Worm (Caenorhabditis elegans): ENCODE results near the gene F26G5.1.

F26G5.1 gene

ce11 chrV:4977539-4977938, 2.3 kb downstream of the F26G5.1 start:
- TF ChIP-seq unc-42 (tag; optimal IDR thresholded peaks at IDR 0.05): no peak
- TF ChIP-seq nhr-232 (tag; optimal IDR thresholded peaks at IDR 0.05): no peak
- TF ChIP-seq madf-2 (tag; optimal IDR thresholded peaks at IDR 0.05): no peak
- TF ChIP-seq eyg-1 (tag; optimal IDR thresholded peaks at IDR 0.05): no peak
- no peak for TF ChIP-seq mec-3 (tag; optimal IDR thresholded peaks at IDR 0.05; ENCODE audit: borderline replicate concordance)
- no peak for TF ChIP-seq sox-4 (tag; optimal IDR thresholded peaks at IDR 0.05)
- no peak for TF ChIP-seq syd-9 (tag; optimal IDR thresholded peaks at IDR 0.05)
- no peak for TF ChIP-seq unc-55 (GFP tag; optimal IDR thresholded peaks at IDR 0.05)
- TF ChIP-seq ttx-3 (tag; optimal IDR thresholded peaks at IDR 0.05): no peak
- no peak for TF ChIP-seq K02D7.2 (tag; optimal IDR thresholded peaks at IDR 0.05)
- no peak for TF ChIP-seq ets-4 (tag; optimal IDR thresholded peaks at IDR 0.05)
- no peak for TF ChIP-seq elt-4 (tag; optimal IDR thresholded peaks at IDR 0.05)
- TF ChIP-seq sox-2 (GFP tag; IDR thresholded peaks at IDR 0.05): no peak
- TF ChIP-seq C08G9.2 (tag; optimal IDR thresholded peaks at IDR 0.05): no peak
- TF ChIP-seq hlh-13 (GFP tag; optimal IDR thresholded peaks at IDR 0.05): no peak
- no peak for TF ChIP-seq hlh-15 (tag; optimal IDR thresholded peaks at IDR 0.05)
- no peak for TF ChIP-seq dmd-4 (tag; optimal IDR thresholded peaks at IDR 0.05; ENCODE audit: borderline replicate concordance)

ce11 chrV:4979060-4979459, 3.8 kb downstream of the F26G5.1 start, which contains the start of gene srsx-11:
srsx-11 (minus strand) TSS chrV:4979160.
- no peak for TF ChIP-seq syd-9 (tag; optimal IDR thresholded peaks at IDR 0.05)
- no peak for TF ChIP-seq unc-3 (GFP tag; conservative IDR thresholded peaks at IDR 0.05)
- no peak for TF ChIP-seq unc-3 (tag; optimal IDR thresholded peaks at IDR 0.05)
- TF ChIP-seq sdc-2 (tag; optimal IDR thresholded peaks at IDR 0.05): no peak
- TF ChIP-seq hlh-13 (GFP tag; optimal IDR thresholded peaks at IDR 0.05): no peak
- no peak for TF ChIP-seq pros-1 (tag; optimal IDR thresholded peaks at IDR 0.05)
- no peak for TF ChIP-seq che-1 (tag; optimal IDR thresholded peaks at IDR 0.05)
- TF ChIP-seq unc-42 (tag; optimal IDR thresholded peaks at IDR 0.05): no peak
- TF ChIP-seq Y22D7AL.16 (tag; optimal IDR thresholded peaks at IDR 0.05): no peak
- no peak for TF ChIP-seq K09A11.1 (tag; optimal IDR thresholded peaks at IDR 0.05; ENCODE audit: insufficient read depth)
- no peak for TF ChIP-seq nfya-1 (tag; optimal IDR thresholded peaks at IDR 0.05)
- TF ChIP-seq ceh-19 (GFP tag; optimal IDR thresholded peaks at IDR 0.05): no peak
- no peak for TF ChIP-seq eyg-1 (tag; optimal IDR thresholded peaks at IDR 0.05)
- TF ChIP-seq nhr-232 (tag; optimal IDR thresholded peaks at IDR 0.05): no peak

- TF ChIP-seq fax-1 (tag; optimal IDR thresholded peaks at IDR 0.05) (no peak), fkh-6 (tag; optimal IDR thresholded peaks at IDR 0.05) (no peak), syd-9 (tag; optimal IDR thresholded peaks at IDR 0.05) (no peak), madf-2 (tag; optimal IDR thresholded peaks at IDR 0.05) (no peak), odd-2 (tag; optimal IDR thresholded peaks at IDR 0.05) (no peak), gmeb-2 (tag; optimal IDR thresholded peaks at IDR 0.05) (no peak), K02D7.2 (tag; optimal IDR thresholded peaks at IDR 0.05) (no peak), elt-4 (tag; optimal IDR thresholded peaks at IDR 0.05) (no peak), fkh-10 (GFP tag; optimal IDR thresholded peaks at IDR 0.05) (no peak), F13H6.1 (tag; optimal IDR thresholded peaks at IDR 0.05) (no peak), ceh-6 (GFP tag; optimal IDR thresholded peaks at IDR 0.05) (no peak), che-1 (tag; optimal IDR thresholded peaks at IDR 0.05) (no peak), nfya-1 (tag; optimal IDR thresholded peaks at IDR 0.05) (no peak), pax-1 (tag; optimal IDR thresholded peaks at IDR 0.05) (no peak), dmd-4 (tag; optimal IDR thresholded peaks at IDR 0.05; ENCODE audit: borderline replicate concordance) (no peak), hlh-15 (tag; optimal IDR thresholded peaks at IDR 0.05) (no peak), ceh-30 (tag; optimal IDR thresholded peaks at IDR 0.05) (no peak)
Measured at ce11 chrV:4980094-4980493, 4.8 kb downstream of the F26G5.1 start.

ce11 chrV:4980873-4981272, 5.6 kb downstream of the F26G5.1 start, which contains the start of gene srsx-12:
srsx-12 (minus strand) TSS chrV:4980973.
- no peak for TF ChIP-seq elt-4 (tag; optimal IDR thresholded peaks at IDR 0.05)
- TF ChIP-seq K09A11.1 (tag; optimal IDR thresholded peaks at IDR 0.05; ENCODE audit: insufficient read depth): no peak
- no peak for TF ChIP-seq ceh-2 (tag; optimal IDR thresholded peaks at IDR 0.05)
- no peak for TF ChIP-seq pat-9 (tag; optimal IDR thresholded peaks at IDR 0.05)
- no peak for TF ChIP-seq pqm-1 (tag; optimal IDR thresholded peaks at IDR 0.05)
- TF ChIP-seq ttx-3 (tag; optimal IDR thresholded peaks at IDR 0.05): no peak
- TF ChIP-seq sdc-2 (tag; optimal IDR thresholded peaks at IDR 0.05): no peak
- TF ChIP-seq fkh-10 (GFP tag; optimal IDR thresholded peaks at IDR 0.05): no peak
- no peak for TF ChIP-seq nfya-1 (tag; optimal IDR thresholded peaks at IDR 0.05)
- no peak for TF ChIP-seq ztf-16 (tag; optimal IDR thresholded peaks at IDR 0.05)
- no peak for TF ChIP-seq ceh-30 (tag; optimal IDR thresholded peaks at IDR 0.05)
- no peak for TF ChIP-seq ceh-19 (GFP tag; optimal IDR thresholded peaks at IDR 0.05)
- TF ChIP-seq ceh-14 (tag; optimal IDR thresholded peaks at IDR 0.05): no peak
- no peak for TF ChIP-seq ref-2 (tag; optimal IDR thresholded peaks at IDR 0.05)

Data from whole organism, late embryonic.